Fruit fly (Drosophila melanogaster): Measurements from ENCODE around the gene RpS6.

DNA sequence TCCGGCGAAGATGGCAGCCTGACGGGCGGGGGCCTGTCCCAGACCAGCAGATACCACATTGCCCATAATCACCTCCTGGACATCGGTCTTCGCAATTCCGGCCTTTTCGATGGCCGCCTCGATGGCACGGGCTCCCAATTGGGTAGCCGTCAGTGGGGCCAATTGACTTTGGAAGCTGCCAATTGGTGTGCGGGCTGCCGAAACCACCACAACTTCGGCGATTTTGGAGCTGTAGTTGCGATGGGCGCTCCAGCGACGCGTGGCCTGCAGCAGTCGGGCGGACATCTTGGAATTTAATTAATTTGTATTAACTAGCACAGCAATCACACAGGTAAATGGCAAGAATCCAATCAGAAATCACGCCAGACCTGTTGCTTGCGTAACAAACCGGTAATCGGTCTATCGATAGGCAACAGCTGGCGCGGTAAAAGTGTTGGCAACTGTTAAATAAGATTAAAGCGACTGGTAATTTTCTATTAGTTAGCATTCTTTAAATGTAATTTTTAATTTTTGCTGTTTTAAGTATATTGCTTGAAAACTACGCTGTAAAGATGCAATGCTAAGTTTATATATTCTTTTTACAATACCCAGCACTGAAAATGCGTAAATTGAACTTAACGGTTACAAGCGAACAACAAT lies 12.6 kb downstream of the RpS6 start, which contains the start of gene Acat1:
- no peak for TF ChIP-seq CG8478 (optimal IDR thresholded peaks at IDR 0.05)
- TF ChIP-seq CTCF (optimal IDR thresholded peaks at IDR 0.05), result no peak
